Fruit fly (Drosophila melanogaster): ENCODE results near the gene CG13116.
A peak's percentile ranks its signal among the peaks of the same experiment; 100 is the strongest.

Gene CG13116

dm6 chr2L:9763212-9763869, 33.6 kb downstream of the CG13116 start, which contains the start of the genes Taf11 and und:
Gene Taf11 (minus strand): TSS chr2L:9763262.
Gene und (plus strand): TSS chr2L:9763369.
- TF ChIP-seq psq (GFP tag; optimal IDR thresholded peaks at IDR 0.05) (peak; percentile 49), foxo (GFP tag; optimal IDR thresholded peaks at IDR 0.05) (peak in 1 of 2 experiments; percentile 58), dmrt93B (GFP tag; optimal IDR thresholded peaks at IDR 0.05) (peak; percentile 43), Myc (optimal IDR thresholded peaks at IDR 0.05) (peak; percentile 78), usp (GFP tag; optimal IDR thresholded peaks at IDR 0.05) (no peak), GATAd (GFP tag; optimal IDR thresholded peaks at IDR 0.05) (no peak), br (GFP tag; optimal IDR thresholded peaks at IDR 0.05) (no peak), Hr78 (GFP tag; optimal IDR thresholded peaks at IDR 0.05) (no peak), pan (optimal IDR thresholded peaks at IDR 0.05) (no peak), h (GFP tag; optimal IDR thresholded peaks at IDR 0.05) (peak; percentile 65), HLH106 (tag; optimal IDR thresholded peaks at IDR 0.05) (peak; percentile 48), lola (GFP tag; optimal IDR thresholded peaks at IDR 0.05) (no peak), CG9705 (GFP tag; optimal IDR thresholded peaks at IDR 0.05) (peak; percentile 41), ey (GFP tag; optimal IDR thresholded peaks at IDR 0.05) (no peak), N (GFP tag; optimal IDR thresholded peaks at IDR 0.05) (no peak), sage (GFP tag; optimal IDR thresholded peaks at IDR 0.05) (no peak)

DNA sequence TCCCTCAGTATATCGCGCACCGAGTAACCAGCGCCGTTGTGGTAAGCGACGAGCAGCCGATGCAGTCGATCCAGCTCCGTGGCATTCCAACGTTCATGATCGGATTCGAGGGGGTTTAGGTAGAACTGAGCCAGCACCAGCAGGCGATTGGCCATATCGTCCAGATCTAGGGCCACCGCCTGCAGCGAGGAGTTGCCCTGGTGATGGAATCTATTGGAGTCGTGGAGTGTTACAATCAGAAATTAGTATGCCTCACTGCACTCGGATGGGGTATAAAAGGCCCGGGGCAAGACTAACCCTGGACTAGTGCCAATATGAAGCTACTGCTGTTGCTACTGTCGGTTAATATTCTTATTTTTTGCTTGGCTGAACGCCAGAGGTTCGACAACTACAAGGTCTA, 37.0 kb downstream of the CG13116 start, which contains the start of gene CG4017:
TSS of gene CG4017 (plus strand) at position 301 of the 400 bp plus-strand sequence.
- TF ChIP-seq Hr83 (GFP tag; optimal IDR thresholded peaks at IDR 0.05; ENCODE audit: poor library complexity, severe bottlenecking) (no peak), dsf (GFP tag; optimal IDR thresholded peaks at IDR 0.05; ENCODE audit: borderline replicate concordance) (no peak), HLH106 (tag; optimal IDR thresholded peaks at IDR 0.05) (no peak), woc (GFP tag; optimal IDR thresholded peaks at IDR 0.05) (no peak), usp (GFP tag; optimal IDR thresholded peaks at IDR 0.05) (no peak), CrebA (GFP tag; optimal IDR thresholded peaks at IDR 0.05; ENCODE audit: borderline replicate concordance) (no peak), dmrt93B (GFP tag; optimal IDR thresholded peaks at IDR 0.05) (no peak), OdsH (GFP tag; optimal IDR thresholded peaks at IDR 0.05) (no peak), fru (GFP tag; optimal IDR thresholded peaks at IDR 0.05) (no peak), Vsx2 (GFP tag; optimal IDR thresholded peaks at IDR 0.05; ENCODE audit: partially characterized antibody) (no peak), Dfd (GFP tag; optimal IDR thresholded peaks at IDR 0.05) (no peak), psq (GFP tag; optimal IDR thresholded peaks at IDR 0.05) (no peak), sage (GFP tag; optimal IDR thresholded peaks at IDR 0.05) (no peak)

dm6 chr2L:9768735-9769134, 39.0 kb downstream of the CG13116 start, which contains the start of gene CG17633:
Gene CG17633 (plus strand): TSS chr2L:9769060.
- TF ChIP-seq dmrt93B (GFP tag; optimal IDR thresholded peaks at IDR 0.05) (no peak), Sp1 (GFP tag; optimal IDR thresholded peaks at IDR 0.05) (no peak), N (GFP tag; optimal IDR thresholded peaks at IDR 0.05) (no peak), tai (GFP tag; optimal IDR thresholded peaks at IDR 0.05) (no peak), woc (GFP tag; optimal IDR thresholded peaks at IDR 0.05) (no peak), fru (GFP tag; optimal IDR thresholded peaks at IDR 0.05) (no peak), dl (GFP tag; optimal IDR thresholded peaks at IDR 0.05; ENCODE audit: insufficient read depth in 1 of 2, partially characterized antibody in 2 of 2) (no peak), dsf (GFP tag; optimal IDR thresholded peaks at IDR 0.05; ENCODE audit: borderline replicate concordance) (no peak), br (GFP tag; optimal IDR thresholded peaks at IDR 0.05) (no peak), Rel (GFP tag; optimal IDR thresholded peaks at IDR 0.05) (no peak), Rel (tag; optimal IDR thresholded peaks at IDR 0.05) (no peak), sage (GFP tag; optimal IDR thresholded peaks at IDR 0.05) (no peak), rgr (GFP tag; optimal IDR thresholded peaks at IDR 0.05) (no peak)

DNA sequence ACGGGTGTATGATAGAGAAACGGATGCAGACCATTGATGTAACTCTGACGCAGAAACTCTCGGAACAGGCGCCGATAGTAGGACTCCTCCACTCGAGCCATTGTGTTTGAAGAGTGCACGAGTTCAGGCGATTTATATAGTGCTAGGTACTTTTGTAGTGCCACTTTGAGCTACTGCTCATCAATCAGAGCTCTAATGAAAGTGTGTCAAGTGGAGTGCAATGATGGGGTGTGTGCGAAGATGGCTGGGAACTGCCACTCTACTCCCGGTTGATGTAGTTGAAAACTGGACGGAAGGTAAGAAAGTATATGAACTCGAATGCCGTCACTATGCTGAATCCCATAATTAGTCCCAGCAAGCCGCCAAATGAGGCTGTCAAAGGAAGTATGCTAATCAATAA, 41.2 kb downstream of the CG13116 start, which contains the start of gene ppk18:
TSS of gene ppk18 (minus strand) at position 101 of the 400 bp plus-strand sequence.
- TF ChIP-seq sv (GFP tag; optimal IDR thresholded peaks at IDR 0.05) (no peak), HLH106 (tag; optimal IDR thresholded peaks at IDR 0.05) (no peak), Sp1 (GFP tag; optimal IDR thresholded peaks at IDR 0.05) (no peak), lola (GFP tag; optimal IDR thresholded peaks at IDR 0.05) (no peak), foxo (GFP tag; optimal IDR thresholded peaks at IDR 0.05) (no peak), tai (GFP tag; optimal IDR thresholded peaks at IDR 0.05) (no peak), brk (GFP tag; optimal IDR thresholded peaks at IDR 0.05) (no peak), ey (GFP tag; optimal IDR thresholded peaks at IDR 0.05) (no peak), h (GFP tag; optimal IDR thresholded peaks at IDR 0.05) (no peak), CG32264 (GFP tag; optimal IDR thresholded peaks at IDR 0.05) (no peak)
